ENCODE assay signal across 1 fruit fly cellular context in the genomic region with DNA sequence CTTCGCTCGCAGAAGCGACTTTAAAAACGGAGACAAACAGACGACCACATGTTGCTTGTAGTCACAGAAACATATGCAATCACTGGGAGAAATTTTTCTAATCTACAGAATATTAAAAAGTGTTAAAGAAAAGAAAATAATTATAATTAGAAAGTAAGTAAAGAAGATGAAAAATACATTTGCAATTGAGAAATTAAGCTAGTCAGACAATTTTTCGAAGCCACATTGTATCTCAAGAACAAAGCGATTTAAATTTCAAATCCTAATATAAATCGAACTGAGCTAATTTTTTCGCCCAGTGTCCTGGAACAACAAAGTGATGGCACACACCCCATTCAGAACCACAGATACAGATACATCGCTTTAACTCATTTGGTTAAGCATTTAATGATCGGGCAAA.
TF ChIP-seq lines count a peak whose summit lies in the region.

No protein-coding gene starts in this region.

TF ChIP-seq in whole organism, embryonic, 481 proteins besides CTCF, POLR2A, EP300 and RAD21 (continued from another document and continues in another):
- TF ChIP-seq CG11398 (GFP tag; optimal IDR thresholded peaks at IDR 0.05; lab: Kevin White, UChicago) = no peak
- no peak for TF ChIP-seq Elba2 (GFP tag; optimal IDR thresholded peaks at IDR 0.05; lab: Kevin White, UChicago)
- no peak for TF ChIP-seq wek (GFP tag; optimal IDR thresholded peaks at IDR 0.05; lab: Kevin White, UChicago)
- TF ChIP-seq Antp (GFP tag; optimal IDR thresholded peaks at IDR 0.05; lab: Kevin White, UChicago) = peak; percentile 15
- peak; percentile 28 to 62 for TF ChIP-seq dpn (GFP tag; optimal IDR thresholded peaks at IDR 0.05; lab: Kevin White, UChicago)
- TF ChIP-seq CG5953 (GFP tag; IDR thresholded peaks at IDR 0.05; lab: Robert Waterston, UW) = peak; percentile 15; the same call in 1 of the 2 replicates
- TF ChIP-seq Tbp (GFP tag; optimal IDR thresholded peaks at IDR 0.05; lab: Kevin White, UChicago) = no peak
- no peak for TF ChIP-seq CG2116 (GFP tag; optimal IDR thresholded peaks at IDR 0.05; lab: Kevin White, UChicago)
- no peak for TF ChIP-seq CG8478 (optimal IDR thresholded peaks at IDR 0.05; lab: Kevin White, UChicago)
- no peak for TF ChIP-seq CG4282 (GFP tag; optimal IDR thresholded peaks at IDR 0.05; lab: Kevin White, UChicago)
- TF ChIP-seq tin (GFP tag; optimal IDR thresholded peaks at IDR 0.05; lab: Kevin White, UChicago) = peak; percentile 64
- no peak for TF ChIP-seq Sry-δ (GFP tag; optimal IDR thresholded peaks at IDR 0.05; lab: Kevin White, UChicago)
- no peak for TF ChIP-seq CG3847 (GFP tag; IDR thresholded peaks at IDR 0.05; lab: Robert Waterston, UW)
- no peak for TF ChIP-seq Sin3A (optimal IDR thresholded peaks at IDR 0.05; lab: Kevin White, UChicago)
- no peak for TF ChIP-seq CG11456 (GFP tag; IDR thresholded peaks at IDR 0.05; lab: Robert Waterston, UW)
- TF ChIP-seq da (GFP tag; optimal IDR thresholded peaks at IDR 0.05; lab: Kevin White, UChicago) = no peak
- TF ChIP-seq crc (GFP tag; optimal IDR thresholded peaks at IDR 0.05; lab: Kevin White, UChicago) = no peak
- no peak for TF ChIP-seq hth (optimal IDR thresholded peaks at IDR 0.05; lab: Kevin White, UChicago)
- peak; percentile 87 for TF ChIP-seq CG31441 (GFP tag; IDR thresholded peaks at IDR 0.05; lab: Robert Waterston, UW)
- TF ChIP-seq CG31388 (GFP tag; optimal IDR thresholded peaks at IDR 0.05; lab: Kevin White, UChicago) = no peak
- TF ChIP-seq kay (GFP tag; optimal IDR thresholded peaks at IDR 0.05; lab: Kevin White, UChicago) = no peak
- peak; percentile 70 for TF ChIP-seq CG17359 (tag; optimal IDR thresholded peaks at IDR 0.05; lab: Kevin White, UChicago)
- TF ChIP-seq sug (tag; optimal IDR thresholded peaks at IDR 0.05; lab: Kevin White, UChicago) = no peak
- no peak for TF ChIP-seq CG16863 (GFP tag; optimal IDR thresholded peaks at IDR 0.05; lab: Kevin White, UChicago)
- no peak for TF ChIP-seq CG15514 (GFP tag; optimal IDR thresholded peaks at IDR 0.05; lab: Kevin White, UChicago)
- no peak for TF ChIP-seq Lim3 (GFP tag; IDR thresholded peaks at IDR 0.05; lab: Robert Waterston, UW)
- peak; percentile 21 for TF ChIP-seq CG5180 (GFP tag; optimal IDR thresholded peaks at IDR 0.05; lab: Kevin White, UChicago)
- TF ChIP-seq Chrac-16 (GFP tag; optimal IDR thresholded peaks at IDR 0.05; lab: Kevin White, UChicago) = peak; percentile 54
- TF ChIP-seq bsh (GFP tag; optimal IDR thresholded peaks at IDR 0.05; lab: Kevin White, UChicago) = peak in 1 of 2 experiments; percentile 88
- TF ChIP-seq Stat92E (GFP tag; optimal IDR thresholded peaks at IDR 0.05; lab: Kevin White, UChicago) = peak in 1 of 3 experiments; percentile 66
- no peak for TF ChIP-seq H2.0 (GFP tag; IDR thresholded peaks at IDR 0.05; lab: Robert Waterston, UW)
- TF ChIP-seq CG8388 (GFP tag; optimal IDR thresholded peaks at IDR 0.05; lab: Kevin White, UChicago) = peak; percentile 79
- no peak for TF ChIP-seq CG2889 (GFP tag; IDR thresholded peaks at IDR 0.05; lab: Robert Waterston, UW)
- no peak for TF ChIP-seq caup (GFP tag; optimal IDR thresholded peaks at IDR 0.05; lab: Kevin White, UChicago; ENCODE audit: severe bottlenecking)
- TF ChIP-seq Mrtf (GFP tag; IDR thresholded peaks at IDR 0.05; lab: Robert Waterston, UW) = no peak
- no peak for TF ChIP-seq CG32532 (GFP tag; IDR thresholded peaks at IDR 0.05; lab: Robert Waterston, UW)
- TF ChIP-seq ttk (GFP tag; IDR thresholded peaks at IDR 0.05; lab: Robert Waterston, UW) = peak; percentile 56; the same call in 1 of the 2 replicates
- no peak for TF ChIP-seq sc (optimal IDR thresholded peaks at IDR 0.05; lab: Kevin White, UChicago)
- peak; percentile 75 for TF ChIP-seq sc (GFP tag; optimal IDR thresholded peaks at IDR 0.05; lab: Kevin White, UChicago)
- no peak for TF ChIP-seq Nf-YC (tag; optimal IDR thresholded peaks at IDR 0.05; lab: Kevin White, UChicago)
- TF ChIP-seq pzg (GFP tag; optimal IDR thresholded peaks at IDR 0.05; lab: Kevin White, UChicago) = no peak
- TF ChIP-seq CG16813 (GFP tag; IDR thresholded peaks at IDR 0.05; lab: Robert Waterston, UW; ENCODE audit: partially characterized antibody) = no peak
- no peak for TF ChIP-seq CG3838 (GFP tag; optimal IDR thresholded peaks at IDR 0.05; lab: Kevin White, UChicago)
- peak; percentile 36 for TF ChIP-seq Nf-YB (GFP tag; optimal IDR thresholded peaks at IDR 0.05; lab: Kevin White, UChicago)
- no peak for TF ChIP-seq lilli (GFP tag; optimal IDR thresholded peaks at IDR 0.05; lab: Kevin White, UChicago)
- TF ChIP-seq CG31224 (GFP tag; IDR thresholded peaks at IDR 0.05; lab: Robert Waterston, UW) = no peak
- TF ChIP-seq CG34224 (GFP tag; IDR thresholded peaks at IDR 0.05; lab: Robert Waterston, UW; ENCODE audit: partially characterized antibody) = no peak
- peak; percentile 37 for TF ChIP-seq nau (GFP tag; optimal IDR thresholded peaks at IDR 0.05; lab: Kevin White, UChicago)
- TF ChIP-seq CG4404 (GFP tag; IDR thresholded peaks at IDR 0.05; lab: Robert Waterston, UW) = peak; percentile 66
- no peak for TF ChIP-seq hbn (GFP tag; IDR thresholded peaks at IDR 0.05; lab: Robert Waterston, UW; ENCODE audit: partially characterized antibody)
- no peak for TF ChIP-seq HLH4C (GFP tag; IDR thresholded peaks at IDR 0.05; lab: Robert Waterston, UW; ENCODE audit: partially characterized antibody)
- peak; percentile 13 for TF ChIP-seq CG13123 (GFP tag; optimal IDR thresholded peaks at IDR 0.05; lab: Kevin White, UChicago)
- no peak for TF ChIP-seq CG15479 (GFP tag; optimal IDR thresholded peaks at IDR 0.05; lab: Kevin White, UChicago)
- peak; percentile 45; the same call in 1 of the 3 replicates for TF ChIP-seq tgo (GFP tag; IDR thresholded peaks at IDR 0.05; lab: Robert Waterston, UW)
- TF ChIP-seq odd (GFP tag; optimal IDR thresholded peaks at IDR 0.05; lab: Kevin White, UChicago) = peak; percentile 18
- no peak for TF ChIP-seq Bdp1 (GFP tag; optimal IDR thresholded peaks at IDR 0.05; lab: Kevin White, UChicago)
- TF ChIP-seq CG15073 (GFP tag; optimal IDR thresholded peaks at IDR 0.05; lab: Kevin White, UChicago) = no peak
- TF ChIP-seq CG4617 (GFP tag; optimal IDR thresholded peaks at IDR 0.05; lab: Kevin White, UChicago; ENCODE audit: borderline replicate concordance) = no peak
- no peak for TF ChIP-seq BtbVII (GFP tag; optimal IDR thresholded peaks at IDR 0.05; lab: Kevin White, UChicago)
- TF ChIP-seq CG2875 (GFP tag; optimal IDR thresholded peaks at IDR 0.05; lab: Kevin White, UChicago) = peak; percentile 72
- TF ChIP-seq prd (optimal IDR thresholded peaks at IDR 0.05; lab: Kevin White, UChicago) = no peak
- TF ChIP-seq prd (GFP tag; IDR thresholded peaks at IDR 0.05; lab: Robert Waterston, UW) = peak; percentile 79; the same call in 2 of the 3 replicates
- peak; percentile 36; the same call in 1 of the 2 replicates for TF ChIP-seq Ada2b (GFP tag; IDR thresholded peaks at IDR 0.05; lab: Robert Waterston, UW)
- no peak for TF ChIP-seq al (GFP tag; IDR thresholded peaks at IDR 0.05; lab: Robert Waterston, UW)
- TF ChIP-seq CG12659 (GFP tag; optimal IDR thresholded peaks at IDR 0.05; lab: Kevin White, UChicago) = peak; percentile 33
- no peak for TF ChIP-seq Mad (GFP tag; optimal IDR thresholded peaks at IDR 0.05; lab: Kevin White, UChicago)
- peak; percentile 15 to 33 for TF ChIP-seq Pdp1 (GFP tag; optimal IDR thresholded peaks at IDR 0.05; lab: Kevin White, UChicago)
- no peak for TF ChIP-seq bigmax (GFP tag; optimal IDR thresholded peaks at IDR 0.05; lab: Kevin White, UChicago)
- TF ChIP-seq CG10565 (GFP tag; optimal IDR thresholded peaks at IDR 0.05; lab: Kevin White, UChicago) = no peak
- peak in 1 of 2 experiments; percentile 2 for TF ChIP-seq crp (GFP tag; optimal IDR thresholded peaks at IDR 0.05; lab: Kevin White, UChicago)
- no peak for TF ChIP-seq CG4854 (GFP tag; optimal IDR thresholded peaks at IDR 0.05; lab: Kevin White, UChicago)
- TF ChIP-seq CG10431 (GFP tag; optimal IDR thresholded peaks at IDR 0.05; lab: Kevin White, UChicago) = peak; percentile 38
- TF ChIP-seq CG32772 (GFP tag; IDR thresholded peaks at IDR 0.05; lab: Robert Waterston, UW) = peak; percentile 39; the same call in 1 of the 2 replicates
- peak; percentile 92 for TF ChIP-seq twi (tag; optimal IDR thresholded peaks at IDR 0.05; lab: Kevin White, UChicago)
- TF ChIP-seq CG6654 (GFP tag; optimal IDR thresholded peaks at IDR 0.05; lab: Kevin White, UChicago) = peak; percentile 34
- no peak for TF ChIP-seq CG7372 (GFP tag; IDR thresholded peaks at IDR 0.05; lab: Robert Waterston, UW)
- TF ChIP-seq PHDP (tag; optimal IDR thresholded peaks at IDR 0.05; lab: Kevin White, UChicago) = peak; percentile 57
- peak; percentile 28 for TF ChIP-seq CG12299 (tag; optimal IDR thresholded peaks at IDR 0.05; lab: Kevin White, UChicago)
- TF ChIP-seq Atf-2 (GFP tag; optimal IDR thresholded peaks at IDR 0.05; lab: Kevin White, UChicago) = no peak
- peak; percentile 55 for TF ChIP-seq CG1529 (GFP tag; optimal IDR thresholded peaks at IDR 0.05; lab: Kevin White, UChicago)
- peak; percentile 47; the same call in 1 of the 2 replicates for TF ChIP-seq CG10959 (GFP tag; IDR thresholded peaks at IDR 0.05; lab: Robert Waterston, UW)
- no peak for TF ChIP-seq trh (GFP tag; optimal IDR thresholded peaks at IDR 0.05; lab: Kevin White, UChicago)
- peak; percentile 30; the same call in 1 of the 3 replicates for TF ChIP-seq H15 (GFP tag; IDR thresholded peaks at IDR 0.05; lab: Robert Waterston, UW)
- no peak for TF ChIP-seq CG2199 (GFP tag; IDR thresholded peaks at IDR 0.05; lab: Robert Waterston, UW)
- TF ChIP-seq CG34376 (GFP tag; optimal IDR thresholded peaks at IDR 0.05; lab: Kevin White, UChicago) = no peak
- no peak for TF ChIP-seq shn (GFP tag; optimal IDR thresholded peaks at IDR 0.05; lab: Kevin White, UChicago)
- no peak for TF ChIP-seq dimm (GFP tag; IDR thresholded peaks at IDR 0.05; lab: Robert Waterston, UW)
- peak; percentile 16 for TF ChIP-seq CG8281 (tag; optimal IDR thresholded peaks at IDR 0.05; lab: Kevin White, UChicago)
- peak; percentile 93 for TF ChIP-seq sens (GFP tag; lab: Kevin White, UChicago)
- no peak for TF ChIP-seq cas (GFP tag; IDR thresholded peaks at IDR 0.05; lab: Robert Waterston, UW)
- TF ChIP-seq lmd (GFP tag; IDR thresholded peaks at IDR 0.05; lab: Robert Waterston, UW) = peak; percentile 59
- TF ChIP-seq CG10366 (GFP tag; IDR thresholded peaks at IDR 0.05; lab: Robert Waterston, UW) = 0 out of 2 replicates have a peak, but pooled peaks have one; percentile 30
- TF ChIP-seq zfh1 (GFP tag; IDR thresholded peaks at IDR 0.05; lab: Robert Waterston, UW) = peak; percentile 78
- TF ChIP-seq CG17328 (GFP tag; IDR thresholded peaks at IDR 0.05; lab: Robert Waterston, UW) = peak; percentile 50; the same call in 1 of the 2 replicates
- peak; percentile 66 for TF ChIP-seq az2 (GFP tag; optimal IDR thresholded peaks at IDR 0.05; lab: Kevin White, UChicago)
- no peak for TF ChIP-seq CG7987 (GFP tag; optimal IDR thresholded peaks at IDR 0.05; lab: Kevin White, UChicago)
- no peak for TF ChIP-seq CG13287 (GFP tag; IDR thresholded peaks at IDR 0.05; lab: Robert Waterston, UW; ENCODE audit: partially characterized antibody)
- peak; percentile 42 for TF ChIP-seq org-1 (GFP tag; optimal IDR thresholded peaks at IDR 0.05; lab: Kevin White, UChicago)
- no peak for TF ChIP-seq wdn (GFP tag; IDR thresholded peaks at IDR 0.05; lab: Robert Waterston, UW)
- TF ChIP-seq CG12942 (GFP tag; optimal IDR thresholded peaks at IDR 0.05; lab: Kevin White, UChicago) = peak; percentile 16
- peak; percentile 17 for TF ChIP-seq jing (GFP tag; optimal IDR thresholded peaks at IDR 0.05; lab: Kevin White, UChicago)
- TF ChIP-seq MBD-R2 (GFP tag; IDR thresholded peaks at IDR 0.05; lab: Robert Waterston, UW) = no peak
- no peak for TF ChIP-seq CG3163 (GFP tag; optimal IDR thresholded peaks at IDR 0.05; lab: Kevin White, UChicago)
- no peak for TF ChIP-seq CG12769 (tag; optimal IDR thresholded peaks at IDR 0.05; lab: Kevin White, UChicago)
- TF ChIP-seq bcd (GFP tag; optimal IDR thresholded peaks at IDR 0.05; lab: Kevin White, UChicago) = peak; percentile 51
- no peak for TF ChIP-seq Lpt (GFP tag; optimal IDR thresholded peaks at IDR 0.05; lab: Kevin White, UChicago)
- TF ChIP-seq kah (GFP tag; optimal IDR thresholded peaks at IDR 0.05; lab: Kevin White, UChicago) = peak; percentile 80
- TF ChIP-seq grn (GFP tag; optimal IDR thresholded peaks at IDR 0.05; lab: Kevin White, UChicago) = no peak
- TF ChIP-seq CG12236 (GFP tag; optimal IDR thresholded peaks at IDR 0.05; lab: Kevin White, UChicago) = peak; percentile 2
- no peak for TF ChIP-seq btn (GFP tag; optimal IDR thresholded peaks at IDR 0.05; lab: Kevin White, UChicago)
- TF ChIP-seq CG3281 (GFP tag; optimal IDR thresholded peaks at IDR 0.05; lab: Kevin White, UChicago) = peak; percentile 27
- TF ChIP-seq Spps (tag; optimal IDR thresholded peaks at IDR 0.05; lab: Kevin White, UChicago) = peak; percentile 85
- no peak for TF ChIP-seq yki (optimal IDR thresholded peaks at IDR 0.05; lab: Kevin White, UChicago)
- peak; percentile 61 for TF ChIP-seq CG10209 (GFP tag; optimal IDR thresholded peaks at IDR 0.05; lab: Kevin White, UChicago)
- TF ChIP-seq CG1792 (GFP tag; optimal IDR thresholded peaks at IDR 0.05; lab: Kevin White, UChicago) = no peak
- peak; percentile 40; the same call in 1 of the 2 replicates for TF ChIP-seq CG14667 (GFP tag; IDR thresholded peaks at IDR 0.05; lab: Robert Waterston, UW)
- no peak for TF ChIP-seq HmgZ (tag; optimal IDR thresholded peaks at IDR 0.05; lab: Kevin White, UChicago)
- no peak for TF ChIP-seq Hey (tag; optimal IDR thresholded peaks at IDR 0.05; lab: Kevin White, UChicago)
- TF ChIP-seq Camta (GFP tag; optimal IDR thresholded peaks at IDR 0.05; lab: Kevin White, UChicago) = no peak
- peak; percentile 50; the same call in 1 of the 2 replicates for TF ChIP-seq ara (GFP tag; IDR thresholded peaks at IDR 0.05; lab: Robert Waterston, UW)
- TF ChIP-seq Myb (GFP tag; optimal IDR thresholded peaks at IDR 0.05; lab: Kevin White, UChicago) = no peak
- 0 out of 2 replicates have a peak, but pooled peaks have one; percentile 38 for TF ChIP-seq CG14014 (GFP tag; IDR thresholded peaks at IDR 0.05; lab: Robert Waterston, UW)
- no peak for TF ChIP-seq ems (GFP tag; optimal IDR thresholded peaks at IDR 0.05; lab: Kevin White, UChicago)
- peak; percentile 83 for TF ChIP-seq dmrt11E (tag; optimal IDR thresholded peaks at IDR 0.05; lab: Kevin White, UChicago)
- TF ChIP-seq CG11696 (GFP tag; IDR thresholded peaks at IDR 0.05; lab: Robert Waterston, UW) = no peak
- TF ChIP-seq CG18011 (GFP tag; optimal IDR thresholded peaks at IDR 0.05; lab: Kevin White, UChicago) = no peak
- peak; percentile 33 for TF ChIP-seq Meics (GFP tag; optimal IDR thresholded peaks at IDR 0.05; lab: Kevin White, UChicago)
- TF ChIP-seq slbo (GFP tag; IDR thresholded peaks at IDR 0.05; lab: Robert Waterston, UW) = 0 out of 2 replicates have a peak, but pooled peaks have one; percentile 5
